Fruit fly (Drosophila melanogaster): ENCODE measurements around the gene Dus4.

Dus4 gene

dm6 chr2L:19045111-19045560 is 18.0 kb upstream of the Dus4 start, which contains the start of the genes Ttc19 and Acn (continued):
- peak; percentile 91 for TF ChIP-seq CG7786 (GFP tag; optimal IDR thresholded peaks at IDR 0.05)
- TF ChIP-seq slou (GFP tag; optimal IDR thresholded peaks at IDR 0.05) = peak; percentile 69
- no peak for TF ChIP-seq hth (optimal IDR thresholded peaks at IDR 0.05)
- TF ChIP-seq HLH4C (GFP tag; IDR thresholded peaks at IDR 0.05; ENCODE audit: partially characterized antibody) = peak; percentile 92
- TF ChIP-seq ab (GFP tag; optimal IDR thresholded peaks at IDR 0.05) = peak; percentile 69
- TF ChIP-seq dpn (GFP tag; optimal IDR thresholded peaks at IDR 0.05) = peak; percentile 72 to 92
- no peak for TF ChIP-seq CG10321 (GFP tag; IDR thresholded peaks at IDR 0.05)
- peak; percentile 79; the same call in 2 of the 3 replicates for TF ChIP-seq zen2 (GFP tag; IDR thresholded peaks at IDR 0.05; ENCODE audit: partially characterized antibody)
- TF ChIP-seq so (GFP tag; IDR thresholded peaks at IDR 0.05) = peak; percentile 68; the same call in 1 of the 3 replicates
- TF ChIP-seq Deaf1 (tag; optimal IDR thresholded peaks at IDR 0.05) = no peak
- TF ChIP-seq Chrac-16 (GFP tag; optimal IDR thresholded peaks at IDR 0.05) = peak; percentile 82
- peak; percentile 78 for TF ChIP-seq CG7839 (tag; optimal IDR thresholded peaks at IDR 0.05)
- TF ChIP-seq al (GFP tag; IDR thresholded peaks at IDR 0.05) = peak; percentile 75
- peak; percentile 66 for TF ChIP-seq CG2202 (tag; optimal IDR thresholded peaks at IDR 0.05)
- no peak for TF ChIP-seq cad (GFP tag; optimal IDR thresholded peaks at IDR 0.05)
- TF ChIP-seq CG31365 (tag; optimal IDR thresholded peaks at IDR 0.05) = no peak
- no peak for TF ChIP-seq Hr39 (optimal IDR thresholded peaks at IDR 0.05)
- peak; percentile 53 for TF ChIP-seq Dp (GFP tag; optimal IDR thresholded peaks at IDR 0.05)
- TF ChIP-seq tgo (GFP tag; IDR thresholded peaks at IDR 0.05) = peak; percentile 86
- peak; percentile 79 for TF ChIP-seq CG15514 (GFP tag; optimal IDR thresholded peaks at IDR 0.05)
- TF ChIP-seq lbe (GFP tag; optimal IDR thresholded peaks at IDR 0.05) = peak; percentile 70
- TF ChIP-seq CG3726 (GFP tag; IDR thresholded peaks at IDR 0.05) = peak; percentile 62; the same call in 1 of the 3 replicates
- no peak for TF ChIP-seq Vsx1 (GFP tag; optimal IDR thresholded peaks at IDR 0.05)
- peak; percentile 82 for TF ChIP-seq stwl (tag; optimal IDR thresholded peaks at IDR 0.05)
- peak; percentile 55 for TF ChIP-seq kay (GFP tag; optimal IDR thresholded peaks at IDR 0.05)
- TF ChIP-seq Nf-YB (GFP tag; optimal IDR thresholded peaks at IDR 0.05) = peak; percentile 53
- peak; percentile 45 for TF ChIP-seq CG6765 (GFP tag; optimal IDR thresholded peaks at IDR 0.05)
- peak; percentile 95 for TF ChIP-seq amos (GFP tag; IDR thresholded peaks at IDR 0.05; ENCODE audit: partially characterized antibody)
- TF ChIP-seq CG8944 (GFP tag; optimal IDR thresholded peaks at IDR 0.05) = peak; percentile 91
- TF ChIP-seq CG2875 (GFP tag; optimal IDR thresholded peaks at IDR 0.05) = peak; percentile 65
- peak; percentile 81 for TF ChIP-seq CG8089 (GFP tag; optimal IDR thresholded peaks at IDR 0.05)
- TF ChIP-seq lola (GFP tag; optimal IDR thresholded peaks at IDR 0.05) = peak in 1 of 3 experiments; percentile 80
- TF ChIP-seq CG5953 (GFP tag; IDR thresholded peaks at IDR 0.05) = 0 out of 2 replicates have a peak, but pooled peaks have one; percentile 25
- peak; percentile 56; the same call in 1 of the 3 replicates for TF ChIP-seq croc (GFP tag; conservative IDR thresholded peaks at IDR 0.05)
- TF ChIP-seq CG17359 (tag; optimal IDR thresholded peaks at IDR 0.05) = peak; percentile 82
- peak; percentile 89 for TF ChIP-seq tna (GFP tag; IDR thresholded peaks at IDR 0.05; ENCODE audit: partially characterized antibody)
- TF ChIP-seq BEAF-32 (GFP tag; optimal IDR thresholded peaks at IDR 0.05) = peak; percentile 97
- 0 out of 2 replicates have a peak, but pooled peaks have one; percentile 46 for TF ChIP-seq CG16779 (GFP tag; IDR thresholded peaks at IDR 0.05)
- TF ChIP-seq Lpt (GFP tag; optimal IDR thresholded peaks at IDR 0.05) = no peak
- peak; percentile 57 for TF ChIP-seq HHEX (GFP tag; optimal IDR thresholded peaks at IDR 0.05)
- TF ChIP-seq fu2 (GFP tag; optimal IDR thresholded peaks at IDR 0.05) = peak; percentile 90
- peak; percentile 82 for TF ChIP-seq CG7556 (GFP tag; optimal IDR thresholded peaks at IDR 0.05)
- TF ChIP-seq Rfx (GFP tag; IDR thresholded peaks at IDR 0.05) = peak; percentile 90
- peak; percentile 89 for TF ChIP-seq slbo (GFP tag; IDR thresholded peaks at IDR 0.05)
- TF ChIP-seq seq (GFP tag; IDR thresholded peaks at IDR 0.05) = peak; percentile 73
- peak; percentile 84 for TF ChIP-seq H15 (GFP tag; IDR thresholded peaks at IDR 0.05)
- peak; percentile 33 for TF ChIP-seq CG6854 (GFP tag; optimal IDR thresholded peaks at IDR 0.05)
- TF ChIP-seq Myb (GFP tag; optimal IDR thresholded peaks at IDR 0.05) = peak; percentile 88
- peak; percentile 71; the same call in 1 of the 3 replicates for TF ChIP-seq CG2889 (GFP tag; IDR thresholded peaks at IDR 0.05)
- peak; percentile 96 for TF ChIP-seq CG6791 (GFP tag; IDR thresholded peaks at IDR 0.05; ENCODE audit: partially characterized antibody)

All from whole organism, embryonic.